Fruit fly (Drosophila melanogaster): Measurements from ENCODE around the gene CG42264.
A peak's percentile ranks its signal among the peaks of the same experiment; 100 is the strongest.

CG42264 gene

DNA sequence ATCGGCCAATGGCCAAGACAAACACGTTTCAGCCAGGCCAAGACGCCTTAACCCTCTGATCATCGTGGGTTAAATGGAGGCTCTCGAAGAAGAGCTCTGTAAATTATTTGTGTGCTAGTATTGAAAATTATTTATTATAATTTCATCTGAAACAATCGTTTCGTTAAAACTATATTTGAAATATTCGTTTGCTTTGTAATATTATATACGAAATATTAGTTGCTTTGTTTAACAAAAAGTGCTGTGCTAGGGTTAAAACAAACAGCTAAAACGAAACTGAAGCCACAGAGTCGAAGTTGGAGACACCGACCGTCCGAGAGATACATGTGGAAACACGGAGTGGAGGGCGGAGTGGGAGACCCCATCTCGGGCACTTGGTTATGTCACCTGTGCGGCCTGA, 10.1 kb upstream of the CG42264 start (continued):
- TF ChIP-seq sob (GFP tag; IDR thresholded peaks at IDR 0.05) = 0 out of 2 replicates have a peak, but pooled peaks have one; percentile 26
- no peak for TF ChIP-seq CG3163 (GFP tag; optimal IDR thresholded peaks at IDR 0.05)
- no peak for TF ChIP-seq Lim3 (GFP tag; IDR thresholded peaks at IDR 0.05)
- TF ChIP-seq CG31365 (tag; optimal IDR thresholded peaks at IDR 0.05) = no peak
- TF ChIP-seq CG9932 (GFP tag; IDR thresholded peaks at IDR 0.05) = no peak
- peak; percentile 4 for TF ChIP-seq ems (GFP tag; optimal IDR thresholded peaks at IDR 0.05)
- TF ChIP-seq tgo (GFP tag; IDR thresholded peaks at IDR 0.05) = peak; percentile 29; the same call in 2 of the 3 replicates
- no peak for TF ChIP-seq YL-1 (GFP tag; optimal IDR thresholded peaks at IDR 0.05)
- TF ChIP-seq CG2199 (GFP tag; IDR thresholded peaks at IDR 0.05) = no peak
- no peak for TF ChIP-seq en (GFP tag; optimal IDR thresholded peaks at IDR 0.05)
- TF ChIP-seq oc (tag; optimal IDR thresholded peaks at IDR 0.05) = peak; percentile 33
- TF ChIP-seq ci (GFP tag; IDR thresholded peaks at IDR 0.05) = peak; percentile 44; the same call in 2 of the 3 replicates
- no peak for TF ChIP-seq sqz (GFP tag; optimal IDR thresholded peaks at IDR 0.05)
- no peak for TF ChIP-seq CG10274 (GFP tag; optimal IDR thresholded peaks at IDR 0.05)
- TF ChIP-seq CG4424 (GFP tag; optimal IDR thresholded peaks at IDR 0.05) = no peak
- no peak for TF ChIP-seq aop (GFP tag; IDR thresholded peaks at IDR 0.05)
- TF ChIP-seq Gug (GFP tag; IDR thresholded peaks at IDR 0.05) = no peak
- no peak for TF ChIP-seq zfh2 (GFP tag; optimal IDR thresholded peaks at IDR 0.05)
- TF ChIP-seq ash1 (GFP tag; optimal IDR thresholded peaks at IDR 0.05) = no peak
- no peak for TF ChIP-seq crc (GFP tag; optimal IDR thresholded peaks at IDR 0.05)
- TF ChIP-seq tx (GFP tag; optimal IDR thresholded peaks at IDR 0.05) = no peak
- no peak for TF ChIP-seq gsb (GFP tag; IDR thresholded peaks at IDR 0.05)
- no peak for TF ChIP-seq Dip2 (GFP tag; IDR thresholded peaks at IDR 0.05)
- no peak for TF ChIP-seq knrl (GFP tag; IDR thresholded peaks at IDR 0.05; ENCODE audit: partially characterized antibody)
- no peak for TF ChIP-seq CG15011 (GFP tag; optimal IDR thresholded peaks at IDR 0.05)
- TF ChIP-seq Bteb2 (GFP tag; optimal IDR thresholded peaks at IDR 0.05) = no peak
- no peak for TF ChIP-seq CTCF (GFP tag; optimal IDR thresholded peaks at IDR 0.05)
- peak; percentile 37 for TF ChIP-seq PHDP (tag; optimal IDR thresholded peaks at IDR 0.05)
- TF ChIP-seq Nf-YB (GFP tag; optimal IDR thresholded peaks at IDR 0.05) = no peak
- TF ChIP-seq Fer1 (GFP tag; optimal IDR thresholded peaks at IDR 0.05) = no peak
- TF ChIP-seq BtbVII (GFP tag; optimal IDR thresholded peaks at IDR 0.05) = no peak
- no peak for TF ChIP-seq Max (GFP tag; optimal IDR thresholded peaks at IDR 0.05)
- no peak for TF ChIP-seq CG3995 (GFP tag; optimal IDR thresholded peaks at IDR 0.05)
- TF ChIP-seq stwl (tag; optimal IDR thresholded peaks at IDR 0.05) = no peak
- TF ChIP-seq CG10654 (GFP tag; optimal IDR thresholded peaks at IDR 0.05) = no peak
- TF ChIP-seq pan (optimal IDR thresholded peaks at IDR 0.05) = no peak
- TF ChIP-seq pan (GFP tag; optimal IDR thresholded peaks at IDR 0.05 in 1 of 2, IDR thresholded peaks at IDR 0.05 in 1 of 2) = peak in 1 of 2 experiments; percentile 52
- no peak for TF ChIP-seq CG8388 (GFP tag; optimal IDR thresholded peaks at IDR 0.05)
- TF ChIP-seq Kr (GFP tag; optimal IDR thresholded peaks at IDR 0.05) = no peak
- no peak for TF ChIP-seq Elba2 (GFP tag; optimal IDR thresholded peaks at IDR 0.05)
- no peak for TF ChIP-seq CG11723 (GFP tag; optimal IDR thresholded peaks at IDR 0.05)
- no peak for TF ChIP-seq yki (optimal IDR thresholded peaks at IDR 0.05)
- TF ChIP-seq HmgD (GFP tag; optimal IDR thresholded peaks at IDR 0.05) = no peak
- TF ChIP-seq Hr51 (GFP tag; optimal IDR thresholded peaks at IDR 0.05) = peak in 1 of 2 experiments; percentile 76
- TF ChIP-seq CG9876 (GFP tag; optimal IDR thresholded peaks at IDR 0.05) = no peak
- no peak for TF ChIP-seq CG7928 (GFP tag; optimal IDR thresholded peaks at IDR 0.05)
- no peak for TF ChIP-seq HLH54F (GFP tag; optimal IDR thresholded peaks at IDR 0.05)
- TF ChIP-seq sim (GFP tag; IDR thresholded peaks at IDR 0.05) = no peak
- no peak for TF ChIP-seq CG12155 (GFP tag; optimal IDR thresholded peaks at IDR 0.05)
- no peak for TF ChIP-seq jumu (GFP tag; optimal IDR thresholded peaks at IDR 0.05)
- peak; percentile 49 for TF ChIP-seq salm (tag; optimal IDR thresholded peaks at IDR 0.05)
- TF ChIP-seq kni (GFP tag; optimal IDR thresholded peaks at IDR 0.05) = no peak
- TF ChIP-seq dmrt99B (tag; optimal IDR thresholded peaks at IDR 0.05) = peak; percentile 72
- no peak for TF ChIP-seq CG11560 (tag; IDR thresholded peaks at IDR 0.05)
